Fruit fly (Drosophila melanogaster) whole organism, adult: Measurements from ENCODE around the gene Chrac-14.

ENCODE experiments used
- CG11617 ChIP-seq: fragments of 200-800 bp; sonication (Bioruptor generic); optimal IDR thresholded peaks from 2 replicates; lab custom pipeline; 2017; ENCODE audit warnings: mild to moderate bottlenecking, missing biosample characterization, missing genetic modification reagents, missing genetic modification characterization
- CG12768 ChIP-seq: fragments of 200-800 bp; sonication (Bioruptor generic); optimal IDR thresholded peaks from 2 replicates; lab custom pipeline; 2017; ENCODE audit warnings: missing biosample characterization, missing genetic modification characterization, mild to moderate bottlenecking, moderate library complexity, missing genetic modification reagents
- CG14711 ChIP-seq: fragments of 200-800 bp; sonication (Bioruptor generic); optimal IDR thresholded peaks from 2 replicates; lab custom pipeline; 2018; ENCODE audit warnings: missing biosample characterization, mild to moderate bottlenecking, missing genetic modification characterization, moderate library complexity
- CG1620 ChIP-seq: fragments of 200-800 bp; sonication (Bioruptor generic); optimal IDR thresholded peaks from 2 replicates; lab custom pipeline; 2016; ENCODE audit warnings: missing biosample characterization, missing genetic modification characterization
- CG33017 ChIP-seq: fragments of 200-800 bp; sonication (Bioruptor generic); optimal IDR thresholded peaks from 2 replicates; lab custom pipeline; 2018; ENCODE audit warnings: missing biosample characterization, mild to moderate bottlenecking, missing genetic modification characterization, moderate library complexity
- CG5204 ChIP-seq: fragments of 200-800 bp; sonication (Bioruptor generic); optimal IDR thresholded peaks from 2 replicates; lab custom pipeline; 2016; ENCODE audit warnings: missing biosample characterization, missing genetic modification characterization
- CG7045 ChIP-seq: fragments of 200-800 bp; sonication (Bioruptor generic); optimal IDR thresholded peaks from 2 replicates; lab custom pipeline; 2017; ENCODE audit warnings: missing biosample characterization, mild to moderate bottlenecking, missing genetic modification characterization
- CG7101 ChIP-seq: fragments of 200-800 bp; sonication (Bioruptor generic); optimal IDR thresholded peaks from 2 replicates; lab custom pipeline; 2018; ENCODE audit warnings: missing biosample characterization, mild to moderate bottlenecking, missing genetic modification characterization, moderate library complexity
- Clk ChIP-seq: fragments of 200-800 bp; sonication (Bioruptor generic); optimal IDR thresholded peaks from 2 replicates; lab custom pipeline; 2017; ENCODE audit warnings: missing biosample characterization, missing genetic modification characterization
- Crg-1 ChIP-seq: fragments of 200-800 bp; sonication (Bioruptor generic); optimal IDR thresholded peaks from 2 replicates; lab custom pipeline; 2016; ENCODE audit warnings: missing biosample characterization, missing genetic modification characterization
- Hr96 ChIP-seq: fragments of 200-800 bp; sonication (Bioruptor generic); optimal IDR thresholded peaks from 2 replicates; lab custom pipeline; 2016; ENCODE audit warnings: missing biosample characterization, missing genetic modification characterization
- Mnt ChIP-seq: fragments of 200-800 bp; sonication (Bioruptor generic); optimal IDR thresholded peaks from 2 replicates; lab custom pipeline; 2016; ENCODE audit warnings: missing biosample characterization, mild to moderate bottlenecking, missing genetic modification characterization
- bab1 ChIP-seq: fragments of 200-800 bp; sonication (Bioruptor generic); optimal IDR thresholded peaks from 3 replicates; lab custom pipeline; 2019; ENCODE audit warnings: missing biosample characterization, mild to moderate bottlenecking, missing genetic modification characterization, moderate library complexity
- cic ChIP-seq: fragments of 200-800 bp; sonication (Bioruptor generic); optimal IDR thresholded peaks from 2 replicates; lab custom pipeline; 2017; ENCODE audit warnings: missing biosample characterization, mild to moderate bottlenecking, missing genetic modification characterization, moderate library complexity
- cnc ChIP-seq, 2 experiments: fragments of >200 bp; optimal IDR thresholded peaks; 2 replicates each; lab custom pipeline; 2017
- kay ChIP-seq: fragments of 200-800 bp; sonication (Bioruptor generic); peaks from one replicate; lab custom pipeline; 2016; ENCODE audit warnings: missing biosample characterization, missing genetic modification characterization, borderline replicate concordance
- ovo ChIP-seq: fragments of 200-800 bp; sonication (Bioruptor generic); optimal IDR thresholded peaks from 2 replicates; lab custom pipeline; 2016; ENCODE audit warnings: missing biosample characterization, missing genetic modification characterization
- pad ChIP-seq: fragments of 200-800 bp; sonication (Bioruptor generic); optimal IDR thresholded peaks from 3 replicates; lab custom pipeline; 2017; ENCODE audit warnings: missing biosample characterization, missing genetic modification characterization, mild to moderate bottlenecking, moderate library complexity, missing genetic modification reagents
- tj ChIP-seq: fragments of 200-800 bp; sonication (Bioruptor generic); optimal IDR thresholded peaks from 3 replicates; lab custom pipeline; 2017; ENCODE audit warnings: missing biosample characterization, mild to moderate bottlenecking, missing genetic modification characterization, moderate library complexity
- toe ChIP-seq: fragments of 200-800 bp; sonication (Bioruptor generic); optimal IDR thresholded peaks from 2 replicates; lab custom pipeline; 2016; ENCODE audit warnings: missing biosample characterization, missing genetic modification characterization

Gene Chrac-14

dm6 chr2L:8411530-8411929 lies 25.7 kb upstream of the Chrac-14 start, which contains the start of gene Naglu:
Gene Naglu, minus strand, starts transcription at chr2L:8411868.
- TF ChIP-seq CG33017 (tag; lab: Kevin White, UChicago) (peak; percentile 5), CG5204 (GFP tag; lab: Kevin White, UChicago) (no peak), cic (GFP tag; lab: Kevin White, UChicago) (peak; percentile 27), CG11617 (GFP tag; lab: Kevin White, UChicago) (peak; percentile 7), ovo (GFP tag; lab: Kevin White, UChicago) (no peak), CG12768 (peak; percentile 17), CG7101 (tag; lab: Kevin White, UChicago) (peak; percentile 24)

- TF ChIP-seq Hr96 (GFP tag; lab: Kevin White, UChicago) (no peak), Crg-1 (GFP tag; lab: Kevin White, UChicago) (no peak), kay (GFP tag; lab: Kevin White, UChicago) (no peak), toe (GFP tag; lab: Kevin White, UChicago) (no peak), cnc (optimal IDR thresholded peaks at IDR 0.05; lab: Kevin White, UChicago) (no peak), ovo (GFP tag; lab: Kevin White, UChicago) (peak; percentile 59), CG12768 (peak; percentile 48), CG5204 (GFP tag; lab: Kevin White, UChicago) (peak; percentile 60), pad (peak; percentile 44), CG14711 (tag; lab: Kevin White, UChicago) (no peak), bab1 (no peak), CG1620 (GFP tag; lab: Kevin White, UChicago) (peak; percentile 61), Mnt (no peak), cic (GFP tag; lab: Kevin White, UChicago) (no peak), CG7101 (tag; lab: Kevin White, UChicago) (peak; percentile 68), tj (GFP tag; lab: Kevin White, UChicago) (peak; percentile 17), CG33017 (tag; lab: Kevin White, UChicago) (peak; percentile 51), Clk (GFP tag; lab: Kevin White, UChicago) (no peak), CG7045 (GFP tag; lab: Kevin White, UChicago) (peak; percentile 25), CG11617 (GFP tag; lab: Kevin White, UChicago) (peak; percentile 59)
These were observed 22.0 kb upstream of the Chrac-14 start, which contains the start of the genes CG13398 and Akap200 for dm6 chr2L:8414887-8415883. Gene CG13398, minus strand, starts transcription at chr2L:8415256. Gene Akap200, plus strand, starts transcription at chr2L:8415690.

- no peak for TF ChIP-seq cnc (optimal IDR thresholded peaks at IDR 0.05; lab: Kevin White, UChicago)
- no peak for TF ChIP-seq Clk (GFP tag; lab: Kevin White, UChicago)
- TF ChIP-seq cic (GFP tag; lab: Kevin White, UChicago): peak; percentile 19
- TF ChIP-seq CG12768: no peak
- TF ChIP-seq CG5204 (GFP tag; lab: Kevin White, UChicago): no peak
- TF ChIP-seq CG7101 (tag; lab: Kevin White, UChicago): no peak
- TF ChIP-seq kay (GFP tag; lab: Kevin White, UChicago): no peak
- TF ChIP-seq Crg-1 (GFP tag; lab: Kevin White, UChicago): no peak
- TF ChIP-seq Hr96 (GFP tag; lab: Kevin White, UChicago): peak; percentile 33
- TF ChIP-seq CG11617 (GFP tag; lab: Kevin White, UChicago): no peak
- TF ChIP-seq tj (GFP tag; lab: Kevin White, UChicago): peak; percentile 10
- no peak for TF ChIP-seq CG14711 (tag; lab: Kevin White, UChicago)
- peak; percentile 8 for TF ChIP-seq bab1
- no peak for TF ChIP-seq pad
- TF ChIP-seq CG7045 (GFP tag; lab: Kevin White, UChicago): peak; percentile 5
- TF ChIP-seq ovo (GFP tag; lab: Kevin White, UChicago): no peak
- peak; percentile 1 for TF ChIP-seq CG33017 (tag; lab: Kevin White, UChicago)
These were observed 20.7 kb upstream of the Chrac-14 start for dm6 chr2L:8416350-8417046.

- TF ChIP-seq CG14711 (tag; lab: Kevin White, UChicago): no peak
- TF ChIP-seq CG5204 (GFP tag; lab: Kevin White, UChicago): no peak
- TF ChIP-seq CG33017 (tag; lab: Kevin White, UChicago): no peak
- TF ChIP-seq tj (GFP tag; lab: Kevin White, UChicago): peak; percentile 91
These were observed 19.6 kb upstream of the Chrac-14 start for dm6 chr2L:8417562-8417961.

dm6 chr2L:8418113-8418885 lies 18.9 kb upstream of the Chrac-14 start:
- TF ChIP-seq tj (GFP tag; lab: Kevin White, UChicago) (peak; percentile 68), Mnt (no peak)
